Worm (Caenorhabditis elegans) whole organism, L4 larva: ENCODE data around the gene ZK1320.3.

ENCODE experiments used
- D1046.2 ChIP-seq: fragments of 200-800 bp; sonication (Bioruptor generic); IDR thresholded peaks from 2 replicates; pipeline ENCODE4 v1.3.6; 2022; ENCODE audit warnings: missing genetic modification characterization, missing compliant biosample characterization
- F26F4.8 ChIP-seq: fragments of 200-800 bp; sonication (Bioruptor generic); conservative IDR thresholded peaks from 2 replicates; pipeline ENCODE4 v1.3.6; 2022; ENCODE audit warnings: missing genetic modification characterization, missing compliant biosample characterization
- F49E8.2 ChIP-seq: sonication (generic microtip); optimal IDR thresholded peaks from 2 replicates; lab custom pipeline; 2016; ENCODE audit warnings: missing compliant biosample characterization, mild to moderate bottlenecking, missing genetic modification characterization, borderline replicate concordance
- R02D3.7 ChIP-seq: fragments of 150-350 bp; sonication (generic microtip); optimal IDR thresholded peaks from 3 replicates; lab custom pipeline; 2014; ENCODE audit warnings: missing biosample characterization, missing genetic modification characterization
- T20F7.1 ChIP-seq: fragments of 200-800 bp; sonication (Bioruptor generic); optimal IDR thresholded peaks from 2 replicates; lab custom pipeline; 2018; ENCODE audit warnings: mild to moderate bottlenecking, missing genetic modification characterization, missing compliant biosample characterization
- Y105C5A.15 ChIP-seq: fragments of 200-800 bp; sonication (Bioruptor generic); IDR thresholded peaks from 2 replicates; pipeline ENCODE4 v1.3.6; 2022; ENCODE audit warnings: missing genetic modification characterization, missing compliant biosample characterization
- ZK337.2 ChIP-seq: fragments of 200-800 bp; sonication (Bioruptor generic); IDR thresholded peaks from 2 replicates; pipeline ENCODE4 v1.3.6; 2022; ENCODE audit warnings: missing genetic modification reagents, missing genetic modification characterization, missing compliant biosample characterization
- arid-1 ChIP-seq: fragments of 200-800 bp; sonication (Bioruptor generic); conservative IDR thresholded peaks from 2 replicates; pipeline ENCODE4 v1.3.6; 2022; ENCODE audit warnings: missing genetic modification reagents, missing genetic modification characterization, missing compliant biosample characterization
- attf-4 ChIP-seq: sonication (generic microtip); optimal IDR thresholded peaks from 3 replicates; lab custom pipeline; 2017; ENCODE audit warnings: missing biosample characterization, missing genetic modification characterization
- ceh-32 ChIP-seq: sonication (generic microtip); optimal IDR thresholded peaks from 2 replicates; lab custom pipeline; 2016; ENCODE audit warnings: mild to moderate bottlenecking, missing genetic modification characterization, missing compliant biosample characterization; ENCODE audit not compliant: poor library complexity
- ceh-82 ChIP-seq: sonication (generic microtip); optimal IDR thresholded peaks from 2 replicates; lab custom pipeline; 2017; ENCODE audit warnings: missing biosample characterization, missing genetic modification characterization
- ctbp-1 ChIP-seq: fragments of 200-800 bp; sonication (Bioruptor generic); IDR thresholded peaks from 2 replicates; pipeline ENCODE4 v1.3.6; 2022; ENCODE audit warnings: missing genetic modification reagents, missing genetic modification characterization, missing compliant biosample characterization
- daf-12 ChIP-seq: fragments of 150-350 bp; optimal IDR thresholded peaks from 2 replicates; lab custom pipeline; 2014; ENCODE audit warnings: missing biosample characterization, missing genetic modification reagents, missing genetic modification characterization
- daf-16 ChIP-seq, 3 experiments: sonication (generic microtip); optimal IDR thresholded peaks; 2 replicates each; lab custom pipeline; 2016 to 2017; ENCODE audit warnings: missing genetic modification characterization in 3 of 3, missing genetic modification reagents in 3 of 3, mild to moderate bottlenecking in 2 of 3, missing compliant biosample characterization in 2 of 3, missing biosample characterization in 1 of 3, moderate library complexity in 1 of 3
- dmd-8 ChIP-seq: fragments of 200-800 bp; sonication (Bioruptor generic); IDR thresholded peaks from 2 replicates; pipeline ENCODE4 v1.3.6; 2022; ENCODE audit warnings: missing genetic modification characterization, missing compliant biosample characterization
- dpl-1 ChIP-seq: fragments of 150-350 bp; optimal IDR thresholded peaks from 2 replicates; lab custom pipeline; 2014; ENCODE audit warnings: missing biosample characterization, missing genetic modification reagents, missing genetic modification characterization
- dve-1 ChIP-seq: sonication (generic microtip); optimal IDR thresholded peaks from 2 replicates; lab custom pipeline; 2017; ENCODE audit warnings: antibody characterized with exemption, mild to moderate bottlenecking, missing genetic modification characterization, missing compliant biosample characterization; ENCODE audit not compliant: insufficient read depth
- fos-1 ChIP-seq: fragments of 150-350 bp; optimal IDR thresholded peaks from 2 replicates; lab custom pipeline; 2014; ENCODE audit warnings: missing biosample characterization, missing genetic modification characterization
- gei-8 ChIP-seq: fragments of 200-800 bp; sonication (Bioruptor generic); optimal IDR thresholded peaks from 2 replicates; lab custom pipeline; 2018; ENCODE audit warnings: mild to moderate bottlenecking, missing genetic modification characterization, missing compliant biosample characterization
- hlh-30 ChIP-seq: sonication (generic microtip); optimal IDR thresholded peaks from 2 replicates; lab custom pipeline; 2017; ENCODE audit warnings: antibody characterized with exemption, mild to moderate bottlenecking, missing genetic modification characterization, missing compliant biosample characterization; ENCODE audit not compliant: insufficient read depth
- hmg-1.1 ChIP-seq: fragments of 200-800 bp; sonication (Bioruptor generic); IDR thresholded peaks from 2 replicates; pipeline ENCODE4 v1.3.6; 2022; ENCODE audit warnings: missing genetic modification reagents, missing genetic modification characterization, missing compliant biosample characterization
- lim-7 ChIP-seq: fragments of 200-800 bp; sonication (Bioruptor generic); IDR thresholded peaks from 2 replicates; pipeline ENCODE4 v1.3.6; 2022; ENCODE audit warnings: missing genetic modification characterization, missing compliant biosample characterization
- lin-1 ChIP-seq: fragments of 200-800 bp; sonication (Bioruptor generic); IDR thresholded peaks from 2 replicates; pipeline ENCODE4 v1.3.6; 2022; ENCODE audit warnings: missing genetic modification reagents, missing genetic modification characterization, missing compliant biosample characterization
- lin-15B ChIP-seq: fragments of 150-350 bp; sonication (generic microtip); optimal IDR thresholded peaks from 3 replicates; lab custom pipeline; 2014; ENCODE audit warnings: missing biosample characterization, missing genetic modification characterization
- lin-38 ChIP-seq: fragments of 200-800 bp; sonication (Bioruptor generic); IDR thresholded peaks from 2 replicates; pipeline ENCODE4 v1.3.6; 2022; ENCODE audit warnings: missing genetic modification reagents, missing genetic modification characterization, missing compliant biosample characterization
- lsy-2 ChIP-seq, 2 experiments: fragments of 150-350 bp in 1 of 2; sonication (generic microtip) in 1 of 2; optimal IDR thresholded peaks; 2 replicates each; lab custom pipeline; 2014 to 2017; ENCODE audit warnings: missing biosample characterization in 2 of 2, missing genetic modification characterization in 2 of 2
- madf-9 ChIP-seq: fragments of 200-800 bp; sonication (Bioruptor generic); conservative IDR thresholded peaks from 2 replicates; pipeline ENCODE4 v1.3.6; 2022; ENCODE audit warnings: missing genetic modification reagents, missing genetic modification characterization, missing compliant biosample characterization
- mdt-29 ChIP-seq: fragments of 200-800 bp; sonication (Bioruptor generic); IDR thresholded peaks from 2 replicates; pipeline ENCODE4 v1.3.6; 2022; ENCODE audit warnings: missing genetic modification reagents, missing genetic modification characterization, missing compliant biosample characterization
- mep-1 ChIP-seq: fragments of 150-350 bp; sonication (generic microtip); optimal IDR thresholded peaks from 3 replicates; lab custom pipeline; 2014; ENCODE audit warnings: missing biosample characterization, missing genetic modification characterization
- mes-2 ChIP-seq: sonication (generic microtip); optimal IDR thresholded peaks from 2 replicates; lab custom pipeline; 2016; ENCODE audit warnings: missing genotype, mild to moderate bottlenecking, missing genetic modification characterization, missing compliant biosample characterization; ENCODE audit not compliant: poor library complexity, severe bottlenecking
- nhr-10 ChIP-seq: fragments of 150-350 bp; optimal IDR thresholded peaks from 2 replicates; lab custom pipeline; 2014; ENCODE audit warnings: missing biosample characterization, missing genetic modification characterization
- nhr-11 ChIP-seq: fragments of 150-350 bp; optimal IDR thresholded peaks from 2 replicates; lab custom pipeline; 2014; ENCODE audit warnings: missing biosample characterization, missing genetic modification characterization
- nhr-111 ChIP-seq: fragments of 200-800 bp; sonication (Bioruptor generic); optimal IDR thresholded peaks from 2 replicates; lab custom pipeline; 2018; ENCODE audit warnings: mild to moderate bottlenecking, missing genetic modification characterization, missing compliant biosample characterization
- nhr-237 ChIP-seq: sonication (generic microtip); optimal IDR thresholded peaks from 2 replicates; lab custom pipeline; 2017; ENCODE audit warnings: missing biosample characterization, missing genetic modification characterization
- nhr-48 ChIP-seq: sonication (generic microtip); optimal IDR thresholded peaks from 2 replicates; lab custom pipeline; 2016; ENCODE audit warnings: mild to moderate bottlenecking, missing genetic modification characterization, missing compliant biosample characterization
- pha-4 ChIP-seq, 2 experiments: fragments of 150-350 bp in 1 of 2; fragments of 200-800 bp in 1 of 2; sonication (Bioruptor generic) in 1 of 2; IDR thresholded peaks in 1 of 2; optimal IDR thresholded peaks in 1 of 2; 2 replicates each; pipeline versions ENCODE4 v1.3.6 to Lab custom; 2014 to 2022; ENCODE audit warnings: missing genetic modification characterization in 2 of 2, missing genetic modification reagents in 2 of 2, missing biosample characterization in 1 of 2, missing compliant biosample characterization in 1 of 2
- saeg-2 ChIP-seq: fragments of 200-800 bp; sonication (Bioruptor generic); IDR thresholded peaks from 2 replicates; pipeline ENCODE4 v1.3.6; 2022; ENCODE audit warnings: missing genetic modification reagents, missing genetic modification characterization, missing compliant biosample characterization
- sdz-12 ChIP-seq: fragments of 200-800 bp; sonication (Bioruptor generic); optimal IDR thresholded peaks from 2 replicates; lab custom pipeline; 2018; ENCODE audit warnings: mild to moderate bottlenecking, missing genetic modification characterization, missing compliant biosample characterization
- snpc-1.2 ChIP-seq: fragments of 200-800 bp; sonication (Bioruptor generic); IDR thresholded peaks from 2 replicates; pipeline ENCODE4 v1.3.6; 2022; ENCODE audit warnings: missing genetic modification reagents, missing genetic modification characterization, missing compliant biosample characterization
- snpc-4 ChIP-seq: fragments of 150-350 bp; optimal IDR thresholded peaks from 2 replicates; lab custom pipeline; 2014; ENCODE audit warnings: missing biosample characterization, missing genetic modification characterization
- tag-97 ChIP-seq: fragments of 200-800 bp; sonication (Bioruptor generic); IDR thresholded peaks from 2 replicates; pipeline ENCODE4 v1.3.6; 2022; ENCODE audit warnings: missing genetic modification characterization, missing compliant biosample characterization
- unc-62 ChIP-seq, 3 experiments: fragments of 150-350 bp in 1 of 3; sonication (generic microtip); optimal IDR thresholded peaks in 2 of 3; peaks in 1 of 3; 1 replicate in 1 of 3; 2 replicates in 2 of 3; lab custom pipeline; 2014 to 2017; ENCODE audit warnings: missing biosample characterization in 3 of 3, missing genetic modification characterization in 3 of 3, missing genetic modification reagents in 3 of 3, missing genotype in 1 of 3
- vab-7 ChIP-seq: fragments of 200-800 bp; sonication (Bioruptor generic); IDR thresholded peaks from 2 replicates; pipeline ENCODE4 v1.3.6; 2022; ENCODE audit warnings: missing genetic modification reagents, missing genetic modification characterization, missing compliant biosample characterization
- zag-1 ChIP-seq: fragments of 150-350 bp; optimal IDR thresholded peaks from 2 replicates; lab custom pipeline; 2014; ENCODE audit warnings: missing biosample characterization, missing genetic modification characterization
- zfp-2 ChIP-seq: sonication (generic microtip); optimal IDR thresholded peaks from 2 replicates; lab custom pipeline; 2016; ENCODE audit warnings: mild to moderate bottlenecking, missing genetic modification characterization, missing compliant biosample characterization
- zip-2 ChIP-seq: fragments of 150-350 bp; optimal IDR thresholded peaks from 2 replicates; lab custom pipeline; 2014; ENCODE audit warnings: missing biosample characterization, missing genetic modification characterization
- ztf-11 ChIP-seq: fragments of 150-350 bp; optimal IDR thresholded peaks from 2 replicates; lab custom pipeline; 2014; ENCODE audit warnings: missing biosample characterization, missing genetic modification characterization

ZK1320.3 gene

ce11 chrII:9621121-9621520 is 39.1 kb downstream of the ZK1320.3 start (continued):
- TF ChIP-seq snpc-4 (tag; lab: Kevin White, UChicago) (no peak), snpc-1.2 (GFP tag; lab: Robert Waterston, UW) (no peak), mes-2 (tag; lab: Kevin White, UChicago) (no peak), Y105C5A.15 (GFP tag; lab: Robert Waterston, UW) (no peak), unc-62 (GFP tag; optimal IDR thresholded peaks at IDR 0.05 in 1 of 2; lab: Kevin White, UChicago) (peak in 1 of 2 experiments; percentile 71), unc-62 (tag; optimal IDR thresholded peaks at IDR 0.05; lab: Kevin White, UChicago) (no peak), zfp-2 (no peak), gei-8 (GFP tag; lab: Kevin White, UChicago) (no peak), ctbp-1 (no peak), nhr-237 (tag; lab: Kevin White, UChicago) (no peak), R02D3.7 (tag; lab: Kevin White, UChicago) (no peak), tag-97 (GFP tag; lab: Robert Waterston, UW) (no peak), pha-4 (GFP tag; IDR thresholded peaks at IDR 0.05; lab: Robert Waterston, UW) (no peak; the same call in none of the 2 replicates), pha-4 (tag; optimal IDR thresholded peaks at IDR 0.05; lab: Kevin White, UChicago) (peak; percentile 37), dve-1 (tag; lab: Kevin White, UChicago) (no peak), mep-1 (tag; lab: Kevin White, UChicago) (no peak), arid-1 (no peak), F26F4.8 (GFP tag; lab: Robert Waterston, UW) (no peak), sdz-12 (GFP tag; lab: Kevin White, UChicago) (no peak), ceh-82 (no peak), hlh-30 (tag; lab: Kevin White, UChicago) (peak; percentile 19), dmd-8 (no peak), lin-38 (GFP tag; lab: Robert Waterston, UW) (no peak), nhr-111 (no peak), nhr-48 (tag; lab: Kevin White, UChicago) (no peak), madf-9 (no peak), vab-7 (GFP tag; lab: Robert Waterston, UW) (no peak), lin-15B (tag; lab: Kevin White, UChicago) (no peak), lim-7 (GFP tag; lab: Robert Waterston, UW) (no peak), dpl-1 (GFP tag; lab: Kevin White, UChicago) (no peak), ceh-32 (tag; lab: Kevin White, UChicago) (no peak), lsy-2 (tag; optimal IDR thresholded peaks at IDR 0.05; lab: Kevin White, UChicago) (no peak), zag-1 (tag; lab: Kevin White, UChicago) (no peak), zip-2 (tag; lab: Kevin White, UChicago) (no peak), daf-12 (tag; lab: Kevin White, UChicago) (no peak), lin-1 (GFP tag; lab: Robert Waterston, UW) (no peak), attf-4 (tag; lab: Kevin White, UChicago) (no peak), ZK337.2 (GFP tag; lab: Robert Waterston, UW) (no peak), T20F7.1 (GFP tag; lab: Kevin White, UChicago) (no peak), F49E8.2 (tag; lab: Kevin White, UChicago) (no peak), fos-1 (no peak), D1046.2 (GFP tag; lab: Robert Waterston, UW) (no peak), daf-16 (GFP tag; optimal IDR thresholded peaks at IDR 0.05; lab: Kevin White, UChicago) (peak in 1 of 2 experiments; percentile 50), daf-16 (tag; optimal IDR thresholded peaks at IDR 0.05; lab: Kevin White, UChicago) (no peak), saeg-2 (GFP tag; lab: Robert Waterston, UW) (no peak), hmg-1.1 (no peak), mdt-29 (GFP tag; lab: Robert Waterston, UW) (no peak), nhr-11 (tag; lab: Kevin White, UChicago) (peak; percentile 67), ztf-11 (tag; lab: Kevin White, UChicago) (no peak), nhr-10 (no peak)
